Fruit fly (Drosophila melanogaster): ENCODE measurements around the gene SLC5A11.

Gene SLC5A11

DNA sequence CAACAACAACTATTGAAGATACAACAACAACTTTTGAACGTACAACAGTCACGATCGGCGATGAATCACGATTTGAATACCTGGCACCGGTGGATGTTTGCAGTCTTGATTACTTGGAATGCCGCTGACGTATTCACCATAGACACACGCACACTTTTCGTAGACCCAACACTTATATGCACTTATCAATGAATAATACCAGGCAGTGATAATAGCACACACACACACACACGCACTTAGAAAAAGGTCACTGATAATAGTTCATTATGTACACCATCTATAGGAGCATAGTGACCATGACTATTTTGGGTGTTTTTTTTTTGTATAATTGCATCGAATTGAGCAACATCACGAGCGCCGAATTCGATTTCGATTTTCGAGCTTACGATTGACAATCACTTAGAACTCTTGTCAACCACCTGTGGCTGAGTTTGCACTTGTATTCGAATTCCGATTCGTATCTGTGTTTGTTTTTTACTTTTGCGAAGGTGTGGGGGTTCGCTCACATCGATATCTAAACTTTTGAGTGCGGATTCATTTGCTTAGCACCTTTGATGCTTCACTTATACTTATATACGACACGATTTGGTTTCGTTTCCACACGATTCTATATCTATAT, 34.2 kb upstream of the SLC5A11 start:
- TF ChIP-seq CG12768 (GFP tag; optimal IDR thresholded peaks at IDR 0.05) (peak; percentile 57), Crg-1 (GFP tag; optimal IDR thresholded peaks at IDR 0.05) (no peak), cic (GFP tag; optimal IDR thresholded peaks at IDR 0.05) (peak; percentile 67), CG5204 (GFP tag; optimal IDR thresholded peaks at IDR 0.05) (no peak), CG33017 (tag; optimal IDR thresholded peaks at IDR 0.05) (no peak), cnc (optimal IDR thresholded peaks at IDR 0.05) (no peak), bab1 (GFP tag; optimal IDR thresholded peaks at IDR 0.05) (no peak), CG7045 (GFP tag; optimal IDR thresholded peaks at IDR 0.05) (no peak), tj (GFP tag; optimal IDR thresholded peaks at IDR 0.05) (no peak), kay (GFP tag; ENCODE audit: borderline replicate concordance) (peak; percentile 88), CG7101 (tag; optimal IDR thresholded peaks at IDR 0.05) (no peak), Hr96 (GFP tag; optimal IDR thresholded peaks at IDR 0.05) (no peak), CG14711 (tag; optimal IDR thresholded peaks at IDR 0.05) (no peak), CG1620 (GFP tag; optimal IDR thresholded peaks at IDR 0.05) (no peak), Mnt (GFP tag; optimal IDR thresholded peaks at IDR 0.05) (no peak), ovo (GFP tag; optimal IDR thresholded peaks at IDR 0.05) (no peak), pad (GFP tag; optimal IDR thresholded peaks at IDR 0.05) (no peak), toe (GFP tag; optimal IDR thresholded peaks at IDR 0.05) (no peak)

DNA sequence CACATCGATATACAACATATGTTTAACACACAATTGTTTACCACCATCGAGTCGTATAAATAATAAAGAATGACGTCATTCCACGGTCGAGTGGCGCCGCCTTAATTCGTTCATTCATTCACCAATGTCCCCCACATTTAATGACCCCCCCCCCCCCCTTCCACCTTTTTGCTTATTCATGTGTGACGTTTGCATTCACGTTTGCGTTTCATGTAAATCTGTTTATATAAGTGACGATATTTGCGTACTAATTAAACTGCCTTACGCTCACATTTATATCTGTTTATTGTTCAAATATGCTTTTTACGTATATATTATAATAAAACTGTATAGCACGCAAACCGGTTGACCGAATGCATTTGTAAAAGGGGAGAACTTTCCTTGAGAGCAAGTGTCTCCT, 28.6 kb upstream of the SLC5A11 start:
- peak; percentile 53 for TF ChIP-seq tj (GFP tag; optimal IDR thresholded peaks at IDR 0.05)
- TF ChIP-seq pad (GFP tag; optimal IDR thresholded peaks at IDR 0.05): no peak
- peak; percentile 59 for TF ChIP-seq CG11617 (GFP tag; optimal IDR thresholded peaks at IDR 0.05)
- peak; percentile 10 for TF ChIP-seq Mnt (GFP tag; optimal IDR thresholded peaks at IDR 0.05)
- TF ChIP-seq Crg-1 (GFP tag; optimal IDR thresholded peaks at IDR 0.05): no peak
- TF ChIP-seq CG12768 (GFP tag; optimal IDR thresholded peaks at IDR 0.05): peak; percentile 51
- TF ChIP-seq CG33017 (tag; optimal IDR thresholded peaks at IDR 0.05): peak; percentile 60
- peak; percentile 53 for TF ChIP-seq ovo (GFP tag; optimal IDR thresholded peaks at IDR 0.05)
- peak; percentile 59 for TF ChIP-seq CG7101 (tag; optimal IDR thresholded peaks at IDR 0.05)
- no peak for TF ChIP-seq cnc (optimal IDR thresholded peaks at IDR 0.05)
- peak; percentile 70 for TF ChIP-seq CG7045 (GFP tag; optimal IDR thresholded peaks at IDR 0.05)
- peak; percentile 96 for TF ChIP-seq cic (GFP tag; optimal IDR thresholded peaks at IDR 0.05)
- peak; percentile 90 for TF ChIP-seq kay (GFP tag; ENCODE audit: borderline replicate concordance)

DNA sequence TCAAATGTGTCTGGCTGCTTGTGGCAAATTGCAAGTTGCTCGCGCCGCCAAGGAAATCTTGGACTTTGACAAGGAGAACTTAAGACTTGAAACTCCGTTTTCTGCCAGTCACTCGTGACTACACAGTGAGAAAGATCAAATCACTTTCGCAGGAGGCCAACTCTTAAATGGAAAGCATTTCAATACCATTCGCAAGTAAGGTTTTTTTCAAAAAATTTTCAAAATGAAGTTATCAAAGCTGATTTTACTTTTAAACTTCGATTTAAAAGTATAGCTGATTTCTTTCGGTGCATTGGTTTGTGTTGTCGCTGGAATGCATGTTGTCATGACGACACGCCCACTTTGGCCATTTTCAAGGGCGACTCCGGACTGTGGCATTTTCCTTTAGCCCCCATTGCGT, 27.5 kb upstream of the SLC5A11 start:
- TF ChIP-seq kay (GFP tag; ENCODE audit: borderline replicate concordance) (no peak), CG14711 (tag; optimal IDR thresholded peaks at IDR 0.05) (no peak), pad (GFP tag; optimal IDR thresholded peaks at IDR 0.05) (no peak), CG7101 (tag; optimal IDR thresholded peaks at IDR 0.05) (no peak), Clk (GFP tag; optimal IDR thresholded peaks at IDR 0.05) (no peak), cnc (optimal IDR thresholded peaks at IDR 0.05) (no peak), tj (GFP tag; optimal IDR thresholded peaks at IDR 0.05) (no peak), Hr96 (GFP tag; optimal IDR thresholded peaks at IDR 0.05) (no peak), CG11617 (GFP tag; optimal IDR thresholded peaks at IDR 0.05) (no peak), bab1 (GFP tag; optimal IDR thresholded peaks at IDR 0.05) (no peak), CG1620 (GFP tag; optimal IDR thresholded peaks at IDR 0.05) (no peak), cic (GFP tag; optimal IDR thresholded peaks at IDR 0.05) (no peak), CG7045 (GFP tag; optimal IDR thresholded peaks at IDR 0.05) (no peak), CG5204 (GFP tag; optimal IDR thresholded peaks at IDR 0.05) (no peak), ovo (GFP tag; optimal IDR thresholded peaks at IDR 0.05) (no peak), Crg-1 (GFP tag; optimal IDR thresholded peaks at IDR 0.05) (no peak), toe (GFP tag; optimal IDR thresholded peaks at IDR 0.05) (no peak), CG12768 (GFP tag; optimal IDR thresholded peaks at IDR 0.05) (no peak)

DNA sequence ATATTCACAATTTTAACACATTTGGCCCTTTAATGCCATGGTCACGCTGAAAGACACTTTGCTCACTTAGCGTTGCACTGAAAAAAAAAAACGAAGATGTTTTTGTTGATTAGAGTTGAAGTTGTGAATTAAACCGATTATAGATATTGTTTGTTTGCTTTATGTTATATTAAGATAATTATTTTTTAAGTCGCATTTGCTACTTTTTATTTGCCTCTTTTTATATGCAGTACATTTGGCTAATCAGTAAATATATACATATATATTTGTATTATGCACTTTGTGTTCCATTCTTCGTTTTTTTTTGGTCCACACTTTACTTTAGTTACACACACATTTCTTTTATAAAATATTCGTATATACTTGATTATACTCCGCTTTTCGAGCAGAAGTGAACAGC, 25.3 kb upstream of the SLC5A11 start:
- TF ChIP-seq bab1 (GFP tag; optimal IDR thresholded peaks at IDR 0.05): no peak
- TF ChIP-seq Clk (GFP tag; optimal IDR thresholded peaks at IDR 0.05): no peak
- no peak for TF ChIP-seq CG11617 (GFP tag; optimal IDR thresholded peaks at IDR 0.05)
- TF ChIP-seq cic (GFP tag; optimal IDR thresholded peaks at IDR 0.05): no peak
- TF ChIP-seq Mnt (GFP tag; optimal IDR thresholded peaks at IDR 0.05): no peak
- no peak for TF ChIP-seq CG14711 (tag; optimal IDR thresholded peaks at IDR 0.05)
- no peak for TF ChIP-seq CG1620 (GFP tag; optimal IDR thresholded peaks at IDR 0.05)
- TF ChIP-seq kay (GFP tag; ENCODE audit: borderline replicate concordance): peak; percentile 78
- no peak for TF ChIP-seq cnc (optimal IDR thresholded peaks at IDR 0.05)

DNA sequence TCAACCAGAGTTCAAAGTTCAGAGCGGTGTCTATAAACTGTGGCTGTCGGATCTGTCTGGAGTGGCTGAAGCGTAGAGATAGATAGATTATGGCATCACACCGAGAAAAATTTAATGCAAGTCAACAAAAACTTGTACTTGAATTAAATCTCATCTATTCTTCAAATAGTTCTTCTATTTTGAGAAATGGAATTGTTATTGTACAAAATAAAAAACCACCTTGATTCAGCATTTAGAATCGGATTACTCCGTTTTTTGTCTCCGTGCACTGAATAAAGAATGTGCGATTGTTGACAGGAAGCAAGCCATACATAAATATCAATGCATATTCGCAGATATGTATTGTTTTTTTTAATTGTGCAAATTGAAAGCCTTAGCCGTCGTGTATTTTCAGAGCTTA, 24.7 kb upstream of the SLC5A11 start:
- TF ChIP-seq cic (GFP tag; optimal IDR thresholded peaks at IDR 0.05) (no peak), tj (GFP tag; optimal IDR thresholded peaks at IDR 0.05) (no peak), Mnt (GFP tag; optimal IDR thresholded peaks at IDR 0.05) (no peak), ovo (GFP tag; optimal IDR thresholded peaks at IDR 0.05) (no peak), CG11617 (GFP tag; optimal IDR thresholded peaks at IDR 0.05) (no peak), toe (GFP tag; optimal IDR thresholded peaks at IDR 0.05) (no peak), CG14711 (tag; optimal IDR thresholded peaks at IDR 0.05) (no peak), bab1 (GFP tag; optimal IDR thresholded peaks at IDR 0.05) (no peak), CG33017 (tag; optimal IDR thresholded peaks at IDR 0.05) (no peak), cnc (optimal IDR thresholded peaks at IDR 0.05) (no peak), Clk (GFP tag; optimal IDR thresholded peaks at IDR 0.05) (no peak), CG5204 (GFP tag; optimal IDR thresholded peaks at IDR 0.05) (no peak)

DNA sequence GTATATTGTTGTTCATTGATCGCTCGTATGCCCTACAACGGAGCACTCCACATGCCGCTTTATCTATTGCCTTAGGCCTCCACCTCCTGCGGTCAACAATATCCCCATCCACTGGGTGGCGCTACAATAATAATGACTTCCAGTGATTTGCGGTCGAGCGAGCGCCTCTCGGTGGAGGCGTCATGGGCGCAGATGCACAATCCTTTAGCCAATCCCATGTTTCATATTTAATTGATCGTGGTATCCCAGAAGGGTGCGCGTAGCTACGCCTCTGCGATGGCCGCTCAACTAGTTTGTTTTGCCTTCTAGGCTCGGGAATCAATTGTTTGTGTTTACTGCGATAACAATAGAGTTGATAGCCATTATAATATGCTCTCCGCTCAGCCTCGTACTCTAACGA, 24.2 kb upstream of the SLC5A11 start:
- TF ChIP-seq cic (GFP tag; optimal IDR thresholded peaks at IDR 0.05) (peak; percentile 75), CG7045 (GFP tag; optimal IDR thresholded peaks at IDR 0.05) (peak; percentile 5), CG11617 (GFP tag; optimal IDR thresholded peaks at IDR 0.05) (no peak), ovo (GFP tag; optimal IDR thresholded peaks at IDR 0.05) (no peak)
